Fruit fly (Drosophila melanogaster) whole organism, pupa: Measurements from ENCODE around the gene Cap-D3.

Experiments
- CG12605 ChIP-seq: fragments of 200-800 bp; sonication (Bioruptor generic); IDR thresholded peaks from 2 replicates; pipeline ENCODE4 v1.3.6; 2022; ENCODE audit warnings: missing biosample characterization, missing genetic modification characterization
- CG34367 ChIP-seq: fragments of 200-800 bp; sonication (Bioruptor generic); optimal IDR thresholded peaks from 2 replicates; lab custom pipeline; 2018; ENCODE audit warnings: missing biosample characterization, mild to moderate bottlenecking, missing genetic modification characterization
- CG4496 ChIP-seq: fragments of 200-800 bp; sonication (Bioruptor generic); IDR thresholded peaks from 3 replicates; pipeline ENCODE4 v1.3.6; 2022; ENCODE audit warnings: missing biosample characterization, missing genetic modification characterization
- CG9948 ChIP-seq: fragments of 200-800 bp; sonication (Bioruptor generic); optimal IDR thresholded peaks from 2 replicates; lab custom pipeline; 2018; ENCODE audit warnings: missing biosample characterization, mild to moderate bottlenecking, missing genetic modification characterization, moderate library complexity
- fd96Ca ChIP-seq: fragments of 200-800 bp; sonication (Bioruptor generic); IDR thresholded peaks from 3 replicates; pipeline ENCODE4 v1.3.6; 2022; ENCODE audit warnings: missing biosample characterization, missing genetic modification characterization

- TF ChIP-seq CG9948 (tag; lab: Kevin White, UChicago) (peak; percentile 56), CG4496 (GFP tag; lab: Robert Waterston, UW) (peak; percentile 63; the same call in 2 of the 3 replicates), fd96Ca (GFP tag; lab: Robert Waterston, UW) (0 out of 3 replicates have a peak, but pooled peaks have one; percentile 52), CG34367 (peak; percentile 45), CG12605 (GFP tag; lab: Robert Waterston, UW) (peak; percentile 61)
Measured at dm6 chr2L:5483093-5483492, 42.6 kb upstream of the Cap-D3 start.
